Worm (Caenorhabditis elegans) whole organism, mixed stage, embryonic: ENCODE data around the gene C14B1.3.

Experiments
- bed-3 ChIP-seq: fragments of 200-800 bp; sonication (Bioruptor generic); optimal IDR thresholded peaks from 3 replicates; lab custom pipeline; 2018; ENCODE audit warnings: mild to moderate bottlenecking, missing genetic modification characterization, moderate library complexity, missing compliant biosample characterization
- blmp-1 ChIP-seq: fragments of 150-350 bp; optimal IDR thresholded peaks from 2 replicates; lab custom pipeline; 2014; ENCODE audit warnings: missing biosample characterization, missing genetic modification characterization
- ceh-39 ChIP-seq: fragments of 150-350 bp; optimal IDR thresholded peaks from 2 replicates; lab custom pipeline; 2014; ENCODE audit warnings: missing biosample characterization, missing genetic modification characterization
- ceh-43 ChIP-seq: fragments of 200-800 bp; sonication (Bioruptor generic); optimal IDR thresholded peaks from 2 replicates; lab custom pipeline; 2018; ENCODE audit warnings: mild to moderate bottlenecking, missing genetic modification characterization, moderate library complexity, missing compliant biosample characterization
- ceh-83 ChIP-seq: fragments of 200-800 bp; sonication (Bioruptor generic); optimal IDR thresholded peaks from 2 replicates; lab custom pipeline; 2018; ENCODE audit warnings: mild to moderate bottlenecking, missing genetic modification characterization, missing compliant biosample characterization
- ces-1 ChIP-seq: fragments of 150-350 bp; optimal IDR thresholded peaks from 2 replicates; lab custom pipeline; 2014; ENCODE audit warnings: missing biosample characterization, missing genetic modification reagents, missing genetic modification characterization
- drap-1 ChIP-seq: fragments of 200-800 bp; sonication (Bioruptor generic); optimal IDR thresholded peaks from 3 replicates; lab custom pipeline; 2018; ENCODE audit warnings: mild to moderate bottlenecking, missing genetic modification characterization, missing compliant biosample characterization
- elt-1 ChIP-seq: sonication (generic microtip); optimal IDR thresholded peaks from 2 replicates; lab custom pipeline; 2017; ENCODE audit warnings: missing genetic modification characterization, mild to moderate bottlenecking, missing compliant biosample characterization, antibody characterized with exemption, moderate library complexity, borderline replicate concordance; ENCODE audit not compliant: insufficient read depth
- elt-3 ChIP-seq: fragments of 150-350 bp; optimal IDR thresholded peaks from 2 replicates; lab custom pipeline; 2014; ENCODE audit warnings: missing biosample characterization, missing genetic modification characterization
- flh-1 ChIP-seq: fragments of 200-800 bp; sonication (Bioruptor generic); optimal IDR thresholded peaks from 2 replicates; lab custom pipeline; 2018; ENCODE audit warnings: mild to moderate bottlenecking, missing genetic modification characterization, moderate library complexity, missing compliant biosample characterization
- ham-2 ChIP-seq: fragments of 200-800 bp; sonication (Bioruptor generic); optimal IDR thresholded peaks from 2 replicates; lab custom pipeline; 2018; ENCODE audit warnings: mild to moderate bottlenecking, missing genetic modification characterization, missing compliant biosample characterization
- hlh-1 ChIP-seq: fragments of 150-350 bp; optimal IDR thresholded peaks from 2 replicates; lab custom pipeline; 2014; ENCODE audit warnings: missing biosample characterization, missing genetic modification reagents, missing genetic modification characterization
- lin-13 ChIP-seq: fragments of 150-350 bp; optimal IDR thresholded peaks from 2 replicates; lab custom pipeline; 2014; ENCODE audit warnings: missing biosample characterization, missing genetic modification characterization
- lin-32 ChIP-seq: fragments of 200-800 bp; sonication (Bioruptor generic); optimal IDR thresholded peaks from 2 replicates; lab custom pipeline; 2018; ENCODE audit warnings: mild to moderate bottlenecking, missing genetic modification characterization, missing compliant biosample characterization
- lsy-2 ChIP-seq: fragments of 150-350 bp; optimal IDR thresholded peaks from 2 replicates; lab custom pipeline; 2014; ENCODE audit warnings: missing biosample characterization, missing genetic modification characterization
- mab-5 ChIP-seq: fragments of 150-350 bp; optimal IDR thresholded peaks from 2 replicates; lab custom pipeline; 2014; ENCODE audit warnings: missing biosample characterization, missing genetic modification characterization
- mep-1 ChIP-seq: fragments of 150-350 bp; optimal IDR thresholded peaks from 2 replicates; lab custom pipeline; 2017; ENCODE audit warnings: missing biosample characterization, missing genetic modification reagents, missing genetic modification characterization, inconsistent platforms
- mls-2 ChIP-seq: sonication (generic microtip); optimal IDR thresholded peaks from 2 replicates; lab custom pipeline; 2016; ENCODE audit warnings: mild to moderate bottlenecking, missing genetic modification characterization, moderate library complexity, missing compliant biosample characterization
- nhr-12 ChIP-seq: fragments of 150-350 bp; optimal IDR thresholded peaks from 2 replicates; lab custom pipeline; 2014; ENCODE audit warnings: missing biosample characterization, missing genetic modification characterization
- nhr-2 ChIP-seq: fragments of 150-350 bp; optimal IDR thresholded peaks from 2 replicates; lab custom pipeline; 2014; ENCODE audit warnings: missing biosample characterization, missing genetic modification characterization
- nhr-237 ChIP-seq: fragments of 150-350 bp; optimal IDR thresholded peaks from 2 replicates; lab custom pipeline; 2014; ENCODE audit warnings: missing biosample characterization, missing genetic modification characterization
- nhr-28 ChIP-seq: fragments of 150-350 bp; optimal IDR thresholded peaks from 2 replicates; lab custom pipeline; 2014; ENCODE audit warnings: missing biosample characterization, missing genetic modification characterization
- nhr-76 ChIP-seq: sonication (generic microtip); optimal IDR thresholded peaks from 2 replicates; lab custom pipeline; 2017; ENCODE audit warnings: missing biosample characterization, missing genetic modification characterization
- pha-4 ChIP-seq: fragments of 150-350 bp; optimal IDR thresholded peaks from 2 replicates; lab custom pipeline; 2018; ENCODE audit warnings: missing biosample characterization, missing genetic modification reagents, missing genetic modification characterization
- sem-2 ChIP-seq: fragments of 200-800 bp; sonication (Bioruptor generic); optimal IDR thresholded peaks from 2 replicates; lab custom pipeline; 2018; ENCODE audit warnings: mild to moderate bottlenecking, missing genetic modification characterization, missing compliant biosample characterization
- snpc-4 ChIP-seq: fragments of 150-350 bp; optimal IDR thresholded peaks from 2 replicates; lab custom pipeline; 2014; ENCODE audit warnings: missing biosample characterization, missing genetic modification characterization
- sptf-1 ChIP-seq: sonication (generic microtip); optimal IDR thresholded peaks from 2 replicates; lab custom pipeline; 2017; ENCODE audit warnings: mild to moderate bottlenecking, missing genetic modification characterization, moderate library complexity, missing compliant biosample characterization
- tbx-8 ChIP-seq: fragments of 200-800 bp; sonication (Bioruptor generic); optimal IDR thresholded peaks from 2 replicates; lab custom pipeline; 2018; ENCODE audit warnings: mild to moderate bottlenecking, missing genetic modification characterization, moderate library complexity, missing compliant biosample characterization
- unc-120 ChIP-seq: sonication (generic microtip); optimal IDR thresholded peaks from 2 replicates; lab custom pipeline; 2017; ENCODE audit warnings: missing genetic modification characterization, missing compliant biosample characterization; ENCODE audit not compliant: poor library complexity, severe bottlenecking
- unc-39 ChIP-seq: fragments of 150-350 bp; optimal IDR thresholded peaks from 2 replicates; lab custom pipeline; 2014; ENCODE audit warnings: missing biosample characterization, missing genetic modification characterization
- unc-62 ChIP-seq: fragments of 150-350 bp; optimal IDR thresholded peaks from 2 replicates; lab custom pipeline; 2014; ENCODE audit warnings: missing biosample characterization, missing genetic modification reagents, missing genetic modification characterization
- zip-8 ChIP-seq: fragments of 150-350 bp; optimal IDR thresholded peaks from 2 replicates; lab custom pipeline; 2014; ENCODE audit warnings: missing biosample characterization, missing genetic modification characterization
- ztf-11 ChIP-seq: fragments of 150-350 bp; optimal IDR thresholded peaks from 2 replicates; lab custom pipeline; 2014; ENCODE audit warnings: missing biosample characterization, missing genetic modification characterization

C14B1.3 gene

DNA sequence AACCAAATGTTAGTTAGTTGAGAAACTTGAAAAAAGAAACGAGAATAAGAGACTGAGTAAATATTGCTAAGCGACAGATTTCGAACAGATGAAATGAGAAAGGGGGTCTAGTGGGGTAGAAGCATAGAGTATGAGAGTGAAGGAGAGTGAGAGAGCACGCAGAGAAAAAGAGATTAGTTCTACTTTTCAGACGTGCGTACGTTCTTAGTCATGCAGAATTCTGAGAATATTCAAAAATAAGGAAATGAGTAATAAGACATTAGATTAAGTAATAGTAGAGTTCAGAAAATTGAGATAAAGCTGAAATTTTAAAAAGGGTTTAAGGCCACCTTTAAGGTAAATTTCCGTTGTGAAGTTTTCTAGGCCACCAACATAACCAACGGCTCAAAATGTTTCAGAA, 32.4 kb upstream of the C14B1.3 start:
- TF ChIP-seq nhr-12 (tag; lab: Kevin White, UChicago), result no peak
- TF ChIP-seq blmp-1 (tag; lab: Kevin White, UChicago), result no peak
- TF ChIP-seq mls-2 (tag; lab: Kevin White, UChicago), result no peak
- no peak for TF ChIP-seq elt-1
- no peak for TF ChIP-seq sem-2 (GFP tag; lab: Kevin White, UChicago)
- TF ChIP-seq ceh-83, result no peak
- TF ChIP-seq snpc-4 (tag; lab: Kevin White, UChicago), result no peak
- TF ChIP-seq, all 35 proteins: peak for 0

DNA sequence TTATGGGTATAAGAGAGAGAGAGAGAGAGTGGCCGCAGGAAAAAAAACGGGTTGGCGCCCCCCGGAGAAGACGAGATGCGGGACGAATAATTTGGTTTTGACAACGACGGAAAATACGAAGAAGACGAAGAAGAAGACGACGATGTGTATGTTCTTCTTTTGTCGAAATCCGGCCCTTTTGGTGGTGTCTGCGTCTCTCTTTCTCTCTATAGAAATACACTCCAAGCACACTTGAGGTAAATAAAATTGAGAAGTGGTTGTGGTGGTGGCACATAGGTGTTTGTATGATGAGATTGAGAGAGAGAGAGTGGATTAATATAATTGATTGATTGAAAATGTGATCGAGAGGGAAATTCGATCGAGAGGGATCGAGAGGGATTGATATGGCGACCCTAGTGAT, 30.5 kb upstream of the C14B1.3 start:
- TF ChIP-seq pha-4 (tag; lab: Kevin White, UChicago) (peak; percentile 55), ces-1 (GFP tag; lab: Kevin White, UChicago) (peak; percentile 88), nhr-237 (tag; lab: Kevin White, UChicago) (peak; percentile 1), flh-1 (no peak), mls-2 (tag; lab: Kevin White, UChicago) (peak; percentile 24), unc-39 (no peak)
- TF ChIP-seq, all 35 proteins: peak for 4

DNA sequence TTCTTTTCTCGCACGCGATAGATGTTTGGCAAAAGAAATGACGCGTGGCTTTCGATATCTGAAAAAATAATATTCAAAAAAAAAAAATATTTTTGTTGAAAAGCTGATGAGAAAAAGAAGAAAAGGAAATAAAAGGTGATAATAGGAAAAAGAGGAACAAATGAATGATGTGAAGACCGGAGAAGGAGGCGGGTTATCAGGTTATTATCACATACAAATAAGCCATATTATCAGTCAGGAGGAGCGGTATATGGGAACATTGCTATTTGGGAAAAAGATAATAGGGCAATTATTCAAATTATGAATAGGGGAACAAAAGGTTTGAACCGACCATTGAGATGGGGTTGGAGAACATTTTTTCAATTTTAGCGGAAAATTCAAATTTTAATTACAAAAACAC, 29.2 kb upstream of the C14B1.3 start:
- TF ChIP-seq nhr-2 (no peak), sem-2 (GFP tag; lab: Kevin White, UChicago) (no peak), flh-1 (no peak), zip-8 (no peak), elt-3 (tag; lab: Kevin White, UChicago) (no peak), nhr-76 (no peak), unc-62 (GFP tag; lab: Kevin White, UChicago) (no peak)

DNA sequence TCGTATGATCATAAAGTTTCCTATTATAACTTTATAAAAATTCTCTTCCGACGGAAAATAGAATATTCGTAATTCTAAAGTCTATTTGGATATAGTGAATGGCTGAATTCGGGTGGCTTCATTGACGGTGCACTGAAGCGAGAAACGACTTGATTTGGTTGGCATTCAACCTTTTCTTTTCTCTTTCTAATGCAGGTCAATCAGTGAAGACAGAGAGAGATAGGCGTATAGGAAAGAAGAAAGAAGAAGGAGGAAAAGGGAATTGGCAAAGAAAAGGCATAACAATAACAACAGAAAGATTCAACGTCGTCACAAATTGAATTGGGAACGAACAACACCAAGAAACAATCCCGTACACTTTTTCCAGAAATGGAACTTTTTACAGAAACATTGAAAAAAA, 27.9 kb upstream of the C14B1.3 start:
- no peak for TF ChIP-seq ham-2 (GFP tag; lab: Kevin White, UChicago)
- no peak for TF ChIP-seq unc-39
- TF ChIP-seq nhr-12 (tag; lab: Kevin White, UChicago), result no peak
- no peak for TF ChIP-seq unc-62 (GFP tag; lab: Kevin White, UChicago)
- TF ChIP-seq sem-2 (GFP tag; lab: Kevin White, UChicago), result no peak
- no peak for TF ChIP-seq ceh-43 (GFP tag; lab: Kevin White, UChicago)
- no peak for TF ChIP-seq snpc-4 (tag; lab: Kevin White, UChicago)
- no peak for TF ChIP-seq bed-3 (GFP tag; lab: Kevin White, UChicago)
- no peak for TF ChIP-seq hlh-1 (tag; lab: Kevin White, UChicago)
- no peak for TF ChIP-seq sptf-1 (tag; lab: Kevin White, UChicago)
- no peak for TF ChIP-seq blmp-1 (tag; lab: Kevin White, UChicago)
- no peak for TF ChIP-seq nhr-28 (tag; lab: Kevin White, UChicago)
- no peak for TF ChIP-seq lin-32 (GFP tag; lab: Kevin White, UChicago)

DNA sequence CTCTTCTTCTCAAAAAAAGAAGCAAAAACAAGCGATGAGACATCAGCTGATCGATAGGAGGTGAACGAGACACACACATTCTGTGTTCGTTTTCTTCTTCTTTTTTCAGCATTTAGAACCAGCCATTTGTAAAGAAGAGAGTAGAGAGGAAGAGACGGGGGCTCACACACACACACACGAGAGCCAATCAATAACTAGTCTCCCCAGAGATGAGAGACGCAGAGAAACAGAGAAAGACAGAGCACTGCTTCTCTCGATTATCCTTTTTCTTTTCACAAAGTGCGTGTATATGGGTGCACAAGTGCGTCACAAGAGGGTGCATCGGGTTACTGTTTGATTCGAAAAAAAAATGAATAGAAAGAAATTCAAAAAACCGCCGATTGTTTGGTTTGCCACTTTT, 26.0 kb upstream of the C14B1.3 start:
- no peak for TF ChIP-seq flh-1
- TF ChIP-seq bed-3 (GFP tag; lab: Kevin White, UChicago), result no peak
- TF ChIP-seq unc-120, result peak; percentile 77
- peak; percentile 36 for TF ChIP-seq hlh-1 (tag; lab: Kevin White, UChicago)
- peak; percentile 63 for TF ChIP-seq pha-4 (tag; lab: Kevin White, UChicago)
- TF ChIP-seq lin-32 (GFP tag; lab: Kevin White, UChicago), result no peak
- no peak for TF ChIP-seq lin-13
- peak; percentile 25 for TF ChIP-seq mls-2 (tag; lab: Kevin White, UChicago)
- no peak for TF ChIP-seq lsy-2 (tag; lab: Kevin White, UChicago)
- TF ChIP-seq ceh-39, result peak; percentile 25
- TF ChIP-seq drap-1 (GFP tag; lab: Kevin White, UChicago), result no peak
- no peak for TF ChIP-seq elt-1
- TF ChIP-seq sptf-1 (tag; lab: Kevin White, UChicago), result peak; percentile 60
- TF ChIP-seq ces-1 (GFP tag; lab: Kevin White, UChicago), result peak; percentile 79
- TF ChIP-seq mep-1 (tag; lab: Kevin White, UChicago), result peak; percentile 56
- TF ChIP-seq, all 35 proteins: peak for 8

DNA sequence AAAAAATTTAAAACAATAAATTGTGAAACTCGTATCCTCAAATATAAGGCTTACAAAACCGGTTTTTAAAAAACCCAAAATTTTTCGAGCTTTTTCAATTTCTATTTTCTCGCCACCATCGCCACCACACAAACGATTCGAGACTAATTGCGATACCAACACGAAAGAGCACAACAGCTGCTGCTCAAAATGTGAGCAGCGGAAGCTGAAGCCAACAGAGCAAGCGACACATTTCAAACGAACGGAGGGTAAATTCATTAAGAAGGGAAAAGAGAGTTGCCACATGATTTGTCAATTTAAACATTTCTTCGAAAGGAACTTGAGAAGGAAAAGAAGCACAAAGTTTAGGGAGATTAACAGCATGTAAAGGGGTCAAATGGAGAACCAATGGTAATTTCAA, 24.3 kb upstream of the C14B1.3 start:
- TF ChIP-seq mab-5 (tag; lab: Kevin White, UChicago) (no peak), unc-62 (GFP tag; lab: Kevin White, UChicago) (peak; percentile 18), pha-4 (tag; lab: Kevin White, UChicago) (no peak), unc-120 (peak; percentile 5), lin-13 (no peak), nhr-2 (no peak), ztf-11 (tag; lab: Kevin White, UChicago) (no peak), ceh-39 (no peak), tbx-8 (GFP tag; lab: Kevin White, UChicago) (no peak), ces-1 (GFP tag; lab: Kevin White, UChicago) (peak; percentile 87), snpc-4 (tag; lab: Kevin White, UChicago) (no peak), lin-32 (GFP tag; lab: Kevin White, UChicago) (peak; percentile 17), hlh-1 (tag; lab: Kevin White, UChicago) (peak; percentile 92), ceh-83 (no peak), ceh-43 (GFP tag; lab: Kevin White, UChicago) (no peak), flh-1 (no peak), ham-2 (GFP tag; lab: Kevin White, UChicago) (no peak)
